Fruit fly (Drosophila melanogaster): Measurements from ENCODE around the gene Dd.

Dd gene

dm6 chrX:21345036-21345500 is 21.3 kb upstream of the Dd start, which contains the start of gene dod (continued):
- TF ChIP-seq CG9727 (GFP tag; optimal IDR thresholded peaks at IDR 0.05) = peak; percentile 35
- TF ChIP-seq Dfd (GFP tag; optimal IDR thresholded peaks at IDR 0.05) = no peak
- TF ChIP-seq Awh (GFP tag; IDR thresholded peaks at IDR 0.05) = no peak
- TF ChIP-seq Atf6 (GFP tag; IDR thresholded peaks at IDR 0.05) = no peak
- TF ChIP-seq esg (GFP tag; conservative IDR thresholded peaks at IDR 0.05) = no peak
- peak; percentile 26; the same call in 1 of the 3 replicates for TF ChIP-seq gce (GFP tag; IDR thresholded peaks at IDR 0.05)
- TF ChIP-seq CG10959 (GFP tag; IDR thresholded peaks at IDR 0.05) = no peak
- peak; percentile 42 for TF ChIP-seq Oli (tag; optimal IDR thresholded peaks at IDR 0.05)
- no peak for TF ChIP-seq CG5953 (GFP tag; IDR thresholded peaks at IDR 0.05)
- TF ChIP-seq HLHmδ (GFP tag; optimal IDR thresholded peaks at IDR 0.05) = peak; percentile 94
- peak in 1 of 3 experiments; percentile 13 for TF ChIP-seq Stat92E (GFP tag; optimal IDR thresholded peaks at IDR 0.05)
- no peak; the same call in 1 of the 2 replicates for TF ChIP-seq CG31441 (GFP tag; IDR thresholded peaks at IDR 0.05)
- peak; percentile 6 for TF ChIP-seq Usf (GFP tag; optimal IDR thresholded peaks at IDR 0.05)
- TF ChIP-seq lov (optimal IDR thresholded peaks at IDR 0.05) = no peak
- TF ChIP-seq lov (GFP tag; IDR thresholded peaks at IDR 0.05) = no peak
- TF ChIP-seq cg (GFP tag; optimal IDR thresholded peaks at IDR 0.05) = no peak
- no peak for TF ChIP-seq CG33557 (GFP tag; optimal IDR thresholded peaks at IDR 0.05)
- no peak for TF ChIP-seq exex (tag; optimal IDR thresholded peaks at IDR 0.05)
- peak; percentile 45; the same call in 1 of the 2 replicates for TF ChIP-seq CG6272 (GFP tag; IDR thresholded peaks at IDR 0.05)
- no peak for TF ChIP-seq CG4820 (GFP tag; optimal IDR thresholded peaks at IDR 0.05)
- TF ChIP-seq CG11723 (GFP tag; optimal IDR thresholded peaks at IDR 0.05) = no peak
- TF ChIP-seq zen (tag; optimal IDR thresholded peaks at IDR 0.05) = peak; percentile 78
- no peak for TF ChIP-seq CG11504 (tag; optimal IDR thresholded peaks at IDR 0.05)
- no peak for TF ChIP-seq ash1 (GFP tag; optimal IDR thresholded peaks at IDR 0.05)
- peak; percentile 91 for TF ChIP-seq CG9797 (GFP tag; optimal IDR thresholded peaks at IDR 0.05)
- TF ChIP-seq CG16779 (GFP tag; IDR thresholded peaks at IDR 0.05) = no peak
- TF ChIP-seq ara (GFP tag; IDR thresholded peaks at IDR 0.05) = peak; percentile 39; the same call in 1 of the 2 replicates
- TF ChIP-seq slp2 (GFP tag; optimal IDR thresholded peaks at IDR 0.05) = no peak
- no peak for TF ChIP-seq Asciz (GFP tag; optimal IDR thresholded peaks at IDR 0.05)
- no peak for TF ChIP-seq Hmr (GFP tag; optimal IDR thresholded peaks at IDR 0.05)
- TF ChIP-seq Ets65A (GFP tag) = peak; percentile 90
- 0 out of 2 replicates have a peak, but pooled peaks have one; percentile 16 for TF ChIP-seq Taf1 (GFP tag; IDR thresholded peaks at IDR 0.05)
- peak; percentile 11 for TF ChIP-seq CG10979 (tag; optimal IDR thresholded peaks at IDR 0.05)
- peak; percentile 97 for TF ChIP-seq Dref (GFP tag; IDR thresholded peaks at IDR 0.05)
- peak; percentile 80 for TF ChIP-seq dm (GFP tag; optimal IDR thresholded peaks at IDR 0.05)
- TF ChIP-seq phol (tag; optimal IDR thresholded peaks at IDR 0.05) = peak; percentile 74
- TF ChIP-seq fu2 (GFP tag; optimal IDR thresholded peaks at IDR 0.05) = peak; percentile 43
- TF ChIP-seq Atf-2 (GFP tag; optimal IDR thresholded peaks at IDR 0.05) = no peak
- TF ChIP-seq CG12769 (tag; optimal IDR thresholded peaks at IDR 0.05) = no peak
- peak; percentile 43 for TF ChIP-seq Dek (tag; optimal IDR thresholded peaks at IDR 0.05)
- peak; percentile 35 for TF ChIP-seq CG12744 (GFP tag; optimal IDR thresholded peaks at IDR 0.05)
- TF ChIP-seq tio (GFP tag; optimal IDR thresholded peaks at IDR 0.05) = no peak
- no peak for TF ChIP-seq D (optimal IDR thresholded peaks at IDR 0.05)
- TF ChIP-seq D (GFP tag; optimal IDR thresholded peaks at IDR 0.05) = no peak
- no peak for TF ChIP-seq CG3726 (GFP tag; IDR thresholded peaks at IDR 0.05)
- TF ChIP-seq salm (tag; optimal IDR thresholded peaks at IDR 0.05) = no peak
- TF ChIP-seq E2f1 (GFP tag; IDR thresholded peaks at IDR 0.05) = peak; percentile 20; the same call in 1 of the 2 replicates
- no peak for TF ChIP-seq toy (GFP tag; IDR thresholded peaks at IDR 0.05)
- peak; percentile 49; the same call in 1 of the 3 replicates for TF ChIP-seq dysf (GFP tag; IDR thresholded peaks at IDR 0.05)
- TF ChIP-seq mam (GFP tag; optimal IDR thresholded peaks at IDR 0.05) = peak; percentile 62
- no peak for TF ChIP-seq pnt (GFP tag; optimal IDR thresholded peaks at IDR 0.05)
- peak; percentile 38; the same call in 1 of the 2 replicates for TF ChIP-seq chm (GFP tag; IDR thresholded peaks at IDR 0.05)

All from whole organism, embryonic.